8 worm cellular contexts compared by ENCODE assay signal in the genomic region with DNA sequence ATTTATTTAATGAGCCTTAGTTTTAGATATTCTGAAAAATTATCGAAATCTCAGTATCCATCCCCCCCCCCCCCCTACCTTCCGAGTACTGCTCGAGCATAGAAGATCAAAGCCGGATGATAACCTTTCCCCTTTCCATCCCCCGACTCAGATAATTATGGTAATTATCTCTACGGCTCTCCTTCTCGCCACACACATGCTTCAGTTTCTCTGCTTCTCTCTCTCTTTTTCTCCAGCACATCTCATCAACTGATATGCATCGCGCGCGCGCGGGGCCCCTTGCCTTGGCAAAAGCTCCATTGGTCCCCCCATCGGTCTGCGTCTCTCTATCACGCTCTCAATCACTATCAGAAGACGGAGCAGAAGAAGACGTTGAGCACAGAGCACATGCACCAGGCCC.
TF ChIP-seq lines count a peak whose summit lies in the region.

No protein-coding gene starts in this region.

TF ChIP-seq in whole organism, L1 larva, 84 proteins besides CTCF, POLR2A, EP300 and RAD21:
- TF ChIP-seq nhr-77 (tag; optimal IDR thresholded peaks at IDR 0.05; lab: Kevin White, UChicago) (no peak), nhr-71 (tag; optimal IDR thresholded peaks at IDR 0.05; lab: Kevin White, UChicago) (peak; percentile 4), grh-1 (GFP tag; IDR thresholded peaks at IDR 0.05; lab: Robert Waterston, UW) (no peak), pqm-1 (tag; optimal IDR thresholded peaks at IDR 0.05; lab: Kevin White, UChicago) (no peak), lin-14 (GFP tag; optimal IDR thresholded peaks at IDR 0.05; lab: Kevin White, UChicago) (peak; percentile 58), sptf-1 (tag; optimal IDR thresholded peaks at IDR 0.05; lab: Kevin White, UChicago) (no peak)

TF ChIP-seq in whole organism, L2 larva, 48 proteins besides CTCF, POLR2A, EP300 and RAD21:
- no peak for TF ChIP-seq egl-27 (tag; optimal IDR thresholded peaks at IDR 0.05; lab: Kevin White, UChicago)
- peak; percentile 13 for TF ChIP-seq unc-55 (GFP tag; optimal IDR thresholded peaks at IDR 0.05; lab: Kevin White, UChicago)

TF ChIP-seq in whole organism, L3 larva, 47 proteins besides CTCF, POLR2A, EP300 and RAD21:
- TF ChIP-seq eor-1 (tag; optimal IDR thresholded peaks at IDR 0.05; lab: Kevin White, UChicago) (no peak), tbx-2 (tag; optimal IDR thresholded peaks at IDR 0.05; lab: Kevin White, UChicago) (no peak), unc-39 (tag; optimal IDR thresholded peaks at IDR 0.05; lab: Kevin White, UChicago) (no peak), nfya-1 (tag; optimal IDR thresholded peaks at IDR 0.05; lab: Kevin White, UChicago; ENCODE audit: insufficient read depth) (peak; percentile 45), nhr-237 (tag; optimal IDR thresholded peaks at IDR 0.05; lab: Kevin White, UChicago) (no peak), lin-39 (tag; optimal IDR thresholded peaks at IDR 0.05; lab: Kevin White, UChicago) (peak; percentile 86), elt-1 (tag; optimal IDR thresholded peaks at IDR 0.05; lab: Kevin White, UChicago) (peak; percentile 1), egl-5 (tag; optimal IDR thresholded peaks at IDR 0.05; lab: Kevin White, UChicago) (no peak)
TF ChIP-seq in whole organism, L3 larva: peak in this region for 3.

TF ChIP-seq in whole organism, L4 larva, 104 proteins besides CTCF, POLR2A, EP300 and RAD21:
- TF ChIP-seq lsy-2 (tag; optimal IDR thresholded peaks at IDR 0.05; lab: Kevin White, UChicago) (peak in 1 of 2 experiments; percentile 1), hmg-1.1 (GFP tag; IDR thresholded peaks at IDR 0.05; lab: Robert Waterston, UW) (peak; percentile 38; the same call in 1 of the 2 replicates), madf-5 (GFP tag; IDR thresholded peaks at IDR 0.05; lab: Robert Waterston, UW) (no peak), set-16 (GFP tag; IDR thresholded peaks at IDR 0.05; lab: Robert Waterston, UW) (peak; percentile 78), rbr-2 (tag; optimal IDR thresholded peaks at IDR 0.05; lab: Kevin White, UChicago) (peak; percentile 12), aha-1 (tag; lab: Kevin White, UChicago) (peak; percentile 81), hlh-30 (tag; optimal IDR thresholded peaks at IDR 0.05; lab: Kevin White, UChicago; ENCODE audit: insufficient read depth) (peak; percentile 80), egl-43 (GFP tag; IDR thresholded peaks at IDR 0.05; lab: Robert Waterston, UW) (peak; percentile 12; the same call in 1 of the 2 replicates), hlh-11 (tag; optimal IDR thresholded peaks at IDR 0.05; lab: Kevin White, UChicago) (no peak)

TF ChIP-seq in whole organism, early embryonic, 17 proteins besides CTCF, POLR2A, EP300 and RAD21:
- TF ChIP-seq sea-1 (GFP tag; conservative IDR thresholded peaks at IDR 0.05; lab: Robert Waterston, UW) (0 out of 2 replicates have a peak, but pooled peaks have one; percentile 30), F13C5.2 (tag; optimal IDR thresholded peaks at IDR 0.05; lab: Kevin White, UChicago) (no peak), ceh-13 (GFP tag; optimal IDR thresholded peaks at IDR 0.05; lab: Kevin White, UChicago) (no peak), hnd-1 (tag; optimal IDR thresholded peaks at IDR 0.05; lab: Kevin White, UChicago) (no peak)
TF ChIP-seq in whole organism, early embryonic: peak in this region for 1.

TF ChIP-seq in whole organism, late embryonic, 69 proteins besides CTCF, POLR2A, EP300 and RAD21:
- TF ChIP-seq unc-42 (tag; optimal IDR thresholded peaks at IDR 0.05; lab: Kevin White, UChicago) (peak; percentile 35), ceh-19 (GFP tag; optimal IDR thresholded peaks at IDR 0.05; lab: Kevin White, UChicago) (no peak), tbx-2 (tag; optimal IDR thresholded peaks at IDR 0.05; lab: Kevin White, UChicago) (peak; percentile 7), nfya-1 (tag; optimal IDR thresholded peaks at IDR 0.05; lab: Kevin White, UChicago) (peak; percentile 63), ama-1 (optimal IDR thresholded peaks at IDR 0.05; lab: Kevin White, UChicago) (no peak), pag-3 (tag; optimal IDR thresholded peaks at IDR 0.05; lab: Kevin White, UChicago; ENCODE audit: borderline replicate concordance) (no peak), ceh-14 (tag; optimal IDR thresholded peaks at IDR 0.05; lab: Kevin White, UChicago) (peak; percentile 49)

TF ChIP-seq in whole organism, mixed stage, embryonic, 35 proteins besides CTCF, POLR2A, EP300 and RAD21 (continues in another document):
- no peak for TF ChIP-seq lsy-2 (tag; optimal IDR thresholded peaks at IDR 0.05; lab: Kevin White, UChicago)
- no peak for TF ChIP-seq drap-1 (GFP tag; optimal IDR thresholded peaks at IDR 0.05; lab: Kevin White, UChicago)
- TF ChIP-seq unc-39 (tag; optimal IDR thresholded peaks at IDR 0.05; lab: Kevin White, UChicago): no peak
- no peak for TF ChIP-seq hlh-1 (tag; optimal IDR thresholded peaks at IDR 0.05; lab: Kevin White, UChicago)
- no peak for TF ChIP-seq nhr-76 (tag; optimal IDR thresholded peaks at IDR 0.05; lab: Kevin White, UChicago)
- TF ChIP-seq mep-1 (tag; optimal IDR thresholded peaks at IDR 0.05; lab: Kevin White, UChicago): no peak
- TF ChIP-seq mab-5 (tag; optimal IDR thresholded peaks at IDR 0.05; lab: Kevin White, UChicago): no peak
- TF ChIP-seq snpc-4 (tag; optimal IDR thresholded peaks at IDR 0.05; lab: Kevin White, UChicago): no peak
- TF ChIP-seq nhr-2 (tag; optimal IDR thresholded peaks at IDR 0.05; lab: Kevin White, UChicago): no peak
- TF ChIP-seq ztf-11 (tag; optimal IDR thresholded peaks at IDR 0.05; lab: Kevin White, UChicago): no peak
- TF ChIP-seq unc-120 (tag; optimal IDR thresholded peaks at IDR 0.05; lab: Kevin White, UChicago; ENCODE audit: poor library complexity, severe bottlenecking): peak; percentile 19
- TF ChIP-seq M03D4.4 (tag; optimal IDR thresholded peaks at IDR 0.05; lab: Kevin White, UChicago): no peak
- no peak for TF ChIP-seq ham-2 (GFP tag; optimal IDR thresholded peaks at IDR 0.05; lab: Kevin White, UChicago)
- peak; percentile 76 for TF ChIP-seq ceh-43 (GFP tag; optimal IDR thresholded peaks at IDR 0.05; lab: Kevin White, UChicago)
- no peak for TF ChIP-seq nhr-28 (tag; optimal IDR thresholded peaks at IDR 0.05; lab: Kevin White, UChicago)
- no peak for TF ChIP-seq tbx-8 (GFP tag; optimal IDR thresholded peaks at IDR 0.05; lab: Kevin White, UChicago)
- no peak for TF ChIP-seq bed-3 (GFP tag; optimal IDR thresholded peaks at IDR 0.05; lab: Kevin White, UChicago)
- no peak for TF ChIP-seq elt-3 (tag; optimal IDR thresholded peaks at IDR 0.05; lab: Kevin White, UChicago)
- no peak for TF ChIP-seq ceh-39 (tag; optimal IDR thresholded peaks at IDR 0.05; lab: Kevin White, UChicago)
- peak; percentile 16 for TF ChIP-seq sptf-1 (tag; optimal IDR thresholded peaks at IDR 0.05; lab: Kevin White, UChicago)
- no peak for TF ChIP-seq nhr-237 (tag; optimal IDR thresholded peaks at IDR 0.05; lab: Kevin White, UChicago)
- no peak for TF ChIP-seq nhr-12 (tag; optimal IDR thresholded peaks at IDR 0.05; lab: Kevin White, UChicago)
- no peak for TF ChIP-seq unc-62 (GFP tag; optimal IDR thresholded peaks at IDR 0.05; lab: Kevin White, UChicago)
- TF ChIP-seq pha-4 (tag; optimal IDR thresholded peaks at IDR 0.05; lab: Kevin White, UChicago): no peak
- TF ChIP-seq ceh-83 (GFP tag; optimal IDR thresholded peaks at IDR 0.05; lab: Kevin White, UChicago): no peak
- TF ChIP-seq mls-2 (tag; optimal IDR thresholded peaks at IDR 0.05; lab: Kevin White, UChicago): no peak
- TF ChIP-seq ces-1 (GFP tag; optimal IDR thresholded peaks at IDR 0.05; lab: Kevin White, UChicago): peak; percentile 59

TF ChIP-seq in whole organism, young adult, 124 proteins besides CTCF, POLR2A, EP300 and RAD21:
- TF ChIP-seq ztf-25 (GFP tag; IDR thresholded peaks at IDR 0.05; lab: Robert Waterston, UW) (0 out of 2 replicates have a peak, but pooled peaks have one; percentile 49), zfh-2 (GFP tag; conservative IDR thresholded peaks at IDR 0.05; lab: Robert Waterston, UW) (peak; percentile 80), F10E7.11 (tag; optimal IDR thresholded peaks at IDR 0.05; lab: Kevin White, UChicago) (no peak), ets-4 (GFP tag; optimal IDR thresholded peaks at IDR 0.05; lab: Kevin White, UChicago) (no peak), bed-2 (GFP tag; IDR thresholded peaks at IDR 0.05; lab: Robert Waterston, UW) (no peak), athp-1 (tag; optimal IDR thresholded peaks at IDR 0.05; lab: Kevin White, UChicago) (no peak), F22D6.2 (tag; optimal IDR thresholded peaks at IDR 0.05; lab: Kevin White, UChicago) (no peak), snpc-1.3 (tag; optimal IDR thresholded peaks at IDR 0.05; lab: Kevin White, UChicago; ENCODE audit: insufficient read depth) (no peak), ceh-40 (GFP tag; IDR thresholded peaks at IDR 0.05; lab: Robert Waterston, UW) (no peak), ekl-4 (GFP tag; IDR thresholded peaks at IDR 0.05; lab: Robert Waterston, UW) (0 out of 2 replicates have a peak, but pooled peaks have one; percentile 35), chd-7 (tag; optimal IDR thresholded peaks at IDR 0.05; lab: Kevin White, UChicago) (peak; percentile 1)
TF ChIP-seq in whole organism, young adult: peak in this region for 4.
